Worm (Caenorhabditis elegans) whole organism, L2 larva: ENCODE measurements around the gene C30G12.2.

Experiments
- R02D3.7 ChIP-seq: fragments of 150-350 bp; optimal IDR thresholded peaks from 2 replicates; lab custom pipeline; 2014; ENCODE audit warnings: missing biosample characterization, missing genetic modification characterization
- Y55F3AM.14 ChIP-seq: fragments of 200-800 bp; sonication (Bioruptor generic); optimal IDR thresholded peaks from 2 replicates; lab custom pipeline; 2018; ENCODE audit warnings: mild to moderate bottlenecking, missing genetic modification characterization, missing compliant biosample characterization
- ZK546.5 ChIP-seq: sonication (generic microtip); optimal IDR thresholded peaks from 2 replicates; lab custom pipeline; 2017; ENCODE audit warnings: missing biosample characterization, missing genetic modification characterization
- alr-1 ChIP-seq: fragments of 150-350 bp; optimal IDR thresholded peaks from 2 replicates; lab custom pipeline; 2014; ENCODE audit warnings: missing biosample characterization, missing genetic modification characterization
- ama-1 ChIP-seq: fragments of 150-350 bp; optimal IDR thresholded peaks from 2 replicates; lab custom pipeline; 2018; ENCODE audit warnings: inconsistent platforms
- blmp-1 ChIP-seq: sonication (generic microtip); optimal IDR thresholded peaks from 2 replicates; lab custom pipeline; 2017; ENCODE audit warnings: missing genetic modification characterization, mild to moderate bottlenecking, missing compliant biosample characterization, antibody characterized with exemption, moderate library complexity; ENCODE audit not compliant: insufficient read depth
- crh-2 ChIP-seq: sonication (generic microtip); optimal IDR thresholded peaks from 2 replicates; lab custom pipeline; 2017; ENCODE audit warnings: missing biosample characterization, missing genetic modification characterization
- dmd-4 ChIP-seq: sonication (generic microtip); optimal IDR thresholded peaks from 2 replicates; lab custom pipeline; 2017; ENCODE audit warnings: missing biosample characterization, missing genetic modification characterization
- egl-27 ChIP-seq: sonication (generic microtip); optimal IDR thresholded peaks from 3 replicates; lab custom pipeline; 2017; ENCODE audit warnings: missing biosample characterization, missing genetic modification reagents, missing genetic modification characterization
- elt-1 ChIP-seq: fragments of 150-350 bp; optimal IDR thresholded peaks from 2 replicates; lab custom pipeline; 2014; ENCODE audit warnings: missing biosample characterization, missing genetic modification characterization
- fos-1 ChIP-seq: fragments of 150-350 bp; optimal IDR thresholded peaks from 2 replicates; lab custom pipeline; 2014; ENCODE audit warnings: missing biosample characterization, missing genetic modification characterization
- gmeb-1 ChIP-seq: fragments of 150-350 bp; optimal IDR thresholded peaks from 2 replicates; lab custom pipeline; 2014; ENCODE audit warnings: missing biosample characterization, missing genetic modification characterization
- lin-11 ChIP-seq: fragments of 150-350 bp; sonication (generic microtip); optimal IDR thresholded peaks from 2 replicates; lab custom pipeline; 2014; ENCODE audit warnings: missing biosample characterization, missing genetic modification characterization, inconsistent platforms, mixed read lengths
- lin-13 ChIP-seq: fragments of 150-350 bp; optimal IDR thresholded peaks from 2 replicates; lab custom pipeline; 2014; ENCODE audit warnings: missing biosample characterization, missing genetic modification reagents, missing genetic modification characterization
- lin-39 ChIP-seq: fragments of 150-350 bp; optimal IDR thresholded peaks from 2 replicates; lab custom pipeline; 2014; ENCODE audit warnings: missing biosample characterization, missing genetic modification reagents, missing genetic modification characterization
- lsy-2 ChIP-seq, 2 experiments: fragments of 150-350 bp in 1 of 2; sonication (generic microtip) in 1 of 2; optimal IDR thresholded peaks; 2 replicates each; lab custom pipeline; 2014 to 2017; ENCODE audit warnings: missing biosample characterization in 2 of 2, missing genetic modification characterization in 2 of 2
- mab-5 ChIP-seq: fragments of 150-350 bp; optimal IDR thresholded peaks from 2 replicates; lab custom pipeline; 2014; ENCODE audit warnings: missing biosample characterization, missing genetic modification characterization
- mdl-1 ChIP-seq, 2 experiments: fragments of 150-350 bp in 1 of 2; sonication (generic microtip) in 1 of 2; optimal IDR thresholded peaks; 2 replicates each; lab custom pipeline; 2017; ENCODE audit warnings: missing biosample characterization in 2 of 2, missing genetic modification characterization in 2 of 2
- nhr-10 ChIP-seq: sonication (generic microtip); optimal IDR thresholded peaks from 2 replicates; lab custom pipeline; 2017; ENCODE audit warnings: missing biosample characterization, missing genetic modification characterization
- nhr-12 ChIP-seq: fragments of 150-350 bp; optimal IDR thresholded peaks from 2 replicates; lab custom pipeline; 2014; ENCODE audit warnings: missing biosample characterization, missing genetic modification characterization
- nhr-129 ChIP-seq: fragments of 150-350 bp; optimal IDR thresholded peaks from 2 replicates; lab custom pipeline; 2014; ENCODE audit warnings: missing biosample characterization, missing genetic modification characterization
- nhr-21 ChIP-seq: fragments of 150-350 bp; optimal IDR thresholded peaks from 2 replicates; lab custom pipeline; 2014; ENCODE audit warnings: missing biosample characterization, missing genetic modification characterization
- nhr-23 ChIP-seq: fragments of 150-350 bp; optimal IDR thresholded peaks from 2 replicates; lab custom pipeline; 2014; ENCODE audit warnings: missing biosample characterization, missing genetic modification reagents, missing genetic modification characterization
- nhr-237 ChIP-seq: fragments of 150-350 bp; optimal IDR thresholded peaks from 2 replicates; lab custom pipeline; 2014; ENCODE audit warnings: missing biosample characterization, missing genetic modification characterization
- nhr-25 ChIP-seq: fragments of 150-350 bp; sonication (generic microtip); optimal IDR thresholded peaks from 3 replicates; lab custom pipeline; 2014; ENCODE audit warnings: missing biosample characterization, missing genetic modification characterization
- nhr-77 ChIP-seq: fragments of 150-350 bp; optimal IDR thresholded peaks from 2 replicates; lab custom pipeline; 2014; ENCODE audit warnings: missing biosample characterization, missing genetic modification characterization
- skn-1 ChIP-seq: sonication (generic microtip); optimal IDR thresholded peaks from 2 replicates; lab custom pipeline; 2017; ENCODE audit warnings: missing biosample characterization, missing genetic modification characterization
- sma-3 ChIP-seq: sonication (generic microtip); optimal IDR thresholded peaks from 2 replicates; lab custom pipeline; 2016; ENCODE audit warnings: missing genetic modification reagents, missing genetic modification characterization, missing compliant biosample characterization
- sma-9 ChIP-seq, 2 experiments: fragments of 150-350 bp in 1 of 2; sonication (generic microtip) in 1 of 2; optimal IDR thresholded peaks; 2 replicates each; lab custom pipeline; 2014 to 2016; ENCODE audit warnings: missing genetic modification characterization in 2 of 2, mild to moderate bottlenecking in 1 of 2, missing biosample characterization in 1 of 2, missing compliant biosample characterization in 1 of 2, missing genetic modification reagents in 1 of 2, moderate library complexity in 1 of 2
- snpc-4 ChIP-seq: fragments of 150-350 bp; optimal IDR thresholded peaks from 2 replicates; lab custom pipeline; 2014; ENCODE audit warnings: missing biosample characterization, missing genetic modification characterization
- unc-39 ChIP-seq: fragments of 150-350 bp; optimal IDR thresholded peaks from 2 replicates; lab custom pipeline; 2014; ENCODE audit warnings: missing biosample characterization, missing genetic modification characterization
- unc-55 ChIP-seq: fragments of 150-350 bp; sonication (generic microtip); optimal IDR thresholded peaks from 3 replicates; lab custom pipeline; 2014; ENCODE audit warnings: missing biosample characterization, missing genetic modification reagents, missing genetic modification characterization
- unc-62 ChIP-seq: fragments of 150-350 bp; optimal IDR thresholded peaks from 2 replicates; lab custom pipeline; 2014; ENCODE audit warnings: missing biosample characterization, missing genetic modification reagents, missing genetic modification characterization
- ztf-1 ChIP-seq: fragments of 200-800 bp; sonication (Bioruptor generic); conservative IDR thresholded peaks from 2 replicates; pipeline ENCODE4 v1.3.6; 2022; ENCODE audit warnings: missing genetic modification characterization, missing compliant biosample characterization
- ztf-11 ChIP-seq: sonication (generic microtip); optimal IDR thresholded peaks from 2 replicates; lab custom pipeline; 2017; ENCODE audit warnings: missing biosample characterization, missing genetic modification characterization
- ztf-4 ChIP-seq: fragments of 150-350 bp; optimal IDR thresholded peaks from 2 replicates; lab custom pipeline; 2014; ENCODE audit warnings: missing biosample characterization, missing genetic modification characterization

Gene C30G12.2

DNA sequence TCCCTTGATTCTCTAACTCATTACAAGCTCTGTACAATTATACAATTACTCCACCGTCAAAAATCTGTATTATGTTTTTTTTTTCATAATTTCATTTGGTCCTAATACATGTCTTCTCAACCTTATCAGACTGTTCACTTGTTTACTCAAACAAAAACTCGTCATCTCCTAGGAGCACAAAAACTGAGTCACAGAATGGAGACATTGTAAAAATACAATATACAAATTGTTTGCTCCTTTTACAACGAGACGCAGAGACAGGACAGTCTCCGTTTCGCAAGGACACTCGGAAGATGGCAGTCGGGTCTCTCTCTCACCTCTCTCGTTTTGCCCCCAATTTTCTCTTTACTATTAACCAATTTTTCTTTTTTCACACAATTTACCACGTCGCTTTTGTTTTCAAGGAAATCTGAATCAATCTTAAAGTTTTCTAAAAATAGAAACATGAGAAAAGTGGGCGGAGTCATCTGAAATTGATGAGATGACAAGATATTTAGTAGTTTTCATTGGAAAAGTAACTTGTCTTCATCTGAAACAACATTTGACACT, 34.5 kb upstream of the C30G12.2 start, which contains the start of gene F32A5.8 (continued):
- TF ChIP-seq nhr-12 (tag; lab: Kevin White, UChicago) (no peak), ztf-11 (tag; lab: Kevin White, UChicago) (no peak), skn-1 (tag; lab: Kevin White, UChicago) (no peak), nhr-23 (no peak), lin-39 (tag; lab: Kevin White, UChicago) (no peak), R02D3.7 (tag; lab: Kevin White, UChicago) (no peak), gmeb-1 (peak; percentile 17), nhr-237 (tag; lab: Kevin White, UChicago) (no peak), unc-39 (tag; lab: Kevin White, UChicago) (no peak), nhr-77 (tag; lab: Kevin White, UChicago) (no peak), crh-2 (tag; lab: Kevin White, UChicago) (peak; percentile 7), snpc-4 (tag; lab: Kevin White, UChicago) (no peak), mab-5 (no peak), sma-9 (GFP tag; optimal IDR thresholded peaks at IDR 0.05; lab: Kevin White, UChicago) (peak; percentile 21), sma-9 (tag; optimal IDR thresholded peaks at IDR 0.05; lab: Kevin White, UChicago) (no peak), lin-13 (GFP tag; lab: Kevin White, UChicago) (no peak), unc-62 (no peak), alr-1 (tag; lab: Kevin White, UChicago) (no peak), Y55F3AM.14 (no peak), ztf-4 (tag; lab: Kevin White, UChicago) (no peak), dmd-4 (tag; lab: Kevin White, UChicago) (no peak), lin-11 (tag; lab: Kevin White, UChicago) (no peak), nhr-10 (tag; lab: Kevin White, UChicago) (no peak), elt-1 (no peak)

DNA sequence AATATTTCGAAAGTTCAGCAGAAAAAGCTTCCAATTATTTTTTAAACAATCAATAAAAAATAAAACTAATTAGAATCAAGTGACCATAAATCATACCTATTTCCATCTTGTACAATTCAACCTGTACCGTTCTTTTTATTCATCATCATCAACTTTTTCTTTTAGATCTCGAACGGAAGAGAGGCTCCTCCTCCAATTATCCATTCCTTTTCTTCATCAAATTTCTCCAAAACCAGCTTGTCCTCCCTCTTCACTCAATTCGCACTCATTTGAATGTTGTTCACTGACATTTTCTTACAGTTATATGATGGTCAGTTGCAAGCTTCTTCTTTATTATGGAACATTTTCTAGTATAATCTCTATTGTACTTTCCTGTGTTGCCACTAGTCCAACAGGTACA, 28.4 kb upstream of the C30G12.2 start, which contains the start of gene C30G12.4:
Gene C30G12.4 (plus strand): TSS at position 301 of the 400 bp plus-strand sequence.
- TF ChIP-seq ztf-4 (tag; lab: Kevin White, UChicago) = no peak

DNA sequence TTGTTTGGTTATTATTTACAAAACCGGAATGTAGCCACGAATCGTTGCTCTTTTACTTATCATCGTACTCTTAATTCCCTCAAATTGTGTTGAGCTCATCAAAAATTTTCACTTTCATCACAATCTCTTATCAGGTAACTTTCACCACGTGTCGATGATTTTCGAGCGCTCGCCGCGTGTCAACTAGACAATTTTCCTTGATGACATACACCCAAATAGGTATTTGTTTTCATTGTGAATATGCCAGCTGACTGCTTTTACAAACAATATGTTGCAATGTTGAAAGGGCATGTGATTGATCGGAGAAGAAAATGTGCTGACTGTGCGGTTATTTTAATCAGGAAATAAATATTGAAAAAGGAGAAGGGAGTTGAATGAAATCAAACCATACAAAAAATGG, 25.6 kb upstream of the C30G12.2 start:
- TF ChIP-seq sma-3 (GFP tag; lab: Kevin White, UChicago) = peak; percentile 12
- TF ChIP-seq gmeb-1 = peak; percentile 42
- TF ChIP-seq crh-2 (tag; lab: Kevin White, UChicago) = peak; percentile 74
- TF ChIP-seq ama-1 (lab: Kevin White, UChicago) = no peak
- no peak for TF ChIP-seq nhr-77 (tag; lab: Kevin White, UChicago)
- no peak for TF ChIP-seq lsy-2 (tag; optimal IDR thresholded peaks at IDR 0.05; lab: Kevin White, UChicago)
- TF ChIP-seq sma-9 (GFP tag; optimal IDR thresholded peaks at IDR 0.05; lab: Kevin White, UChicago) = peak; percentile 79
- no peak for TF ChIP-seq sma-9 (tag; optimal IDR thresholded peaks at IDR 0.05; lab: Kevin White, UChicago)
- peak in 1 of 2 experiments; percentile 37 for TF ChIP-seq mdl-1 (tag; optimal IDR thresholded peaks at IDR 0.05; lab: Kevin White, UChicago)
- peak; percentile 47 for TF ChIP-seq blmp-1 (tag; lab: Kevin White, UChicago)
- TF ChIP-seq fos-1 (tag; lab: Kevin White, UChicago) = peak; percentile 62

DNA sequence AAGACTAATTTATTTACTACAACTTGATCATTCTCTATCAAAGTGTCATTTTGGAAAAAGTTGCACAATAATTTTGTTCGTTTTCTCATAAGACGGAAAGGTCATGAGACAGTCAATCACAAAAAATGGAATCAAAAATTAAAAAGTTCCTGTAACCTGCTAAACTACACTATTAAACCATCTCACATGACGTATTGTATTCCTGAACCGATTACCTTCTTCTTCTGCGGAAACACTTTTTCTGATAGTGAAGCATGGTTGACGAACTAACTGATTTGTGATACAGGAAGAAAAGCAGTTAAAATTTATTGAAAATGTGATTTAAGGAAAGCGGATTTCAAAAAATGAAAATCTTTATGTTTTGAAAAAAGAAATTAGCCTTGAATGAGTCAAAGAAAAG, 20.4 kb upstream of the C30G12.2 start:
- no peak for TF ChIP-seq ZK546.5
- TF ChIP-seq nhr-23 = no peak
- peak; percentile 22 for TF ChIP-seq fos-1 (tag; lab: Kevin White, UChicago)
- TF ChIP-seq nhr-129 = no peak
- no peak for TF ChIP-seq sma-9 (GFP tag; optimal IDR thresholded peaks at IDR 0.05; lab: Kevin White, UChicago)
- no peak for TF ChIP-seq sma-9 (tag; optimal IDR thresholded peaks at IDR 0.05; lab: Kevin White, UChicago)

DNA sequence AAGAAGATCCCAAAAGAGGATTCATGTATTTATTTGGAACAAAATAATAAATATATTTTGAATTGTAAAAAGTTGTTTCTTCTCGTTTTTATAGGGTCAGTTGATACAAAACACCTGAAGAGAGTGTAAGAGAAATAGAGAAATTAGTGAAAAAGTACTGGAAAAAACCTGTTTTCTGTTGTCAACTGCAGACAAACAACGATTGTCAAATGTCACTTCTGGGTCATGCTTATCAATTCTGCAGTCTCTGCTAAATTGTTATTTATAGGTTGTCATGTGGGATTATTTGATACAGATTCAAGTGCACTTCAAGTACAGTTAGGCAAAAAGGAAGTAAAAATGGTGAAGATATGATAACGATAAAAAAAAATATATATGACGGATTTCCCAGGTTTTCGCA, 17.7 kb upstream of the C30G12.2 start:
- no peak for TF ChIP-seq unc-55 (GFP tag; lab: Kevin White, UChicago)
- TF ChIP-seq nhr-21 (tag; lab: Kevin White, UChicago) = peak; percentile 68
- peak; percentile 17 for TF ChIP-seq fos-1 (tag; lab: Kevin White, UChicago)
- peak; percentile 74 for TF ChIP-seq nhr-25 (tag; lab: Kevin White, UChicago)
- TF ChIP-seq blmp-1 (tag; lab: Kevin White, UChicago) = peak; percentile 3
- no peak for TF ChIP-seq ztf-1 (GFP tag; lab: Robert Waterston, UW)
- TF ChIP-seq unc-62 = no peak
- TF ChIP-seq mdl-1 (tag; optimal IDR thresholded peaks at IDR 0.05; lab: Kevin White, UChicago) = peak in 1 of 2 experiments; percentile 6
- TF ChIP-seq egl-27 = peak; percentile 8
- TF ChIP-seq sma-3 (GFP tag; lab: Kevin White, UChicago) = peak; percentile 62
- peak; percentile 49 for TF ChIP-seq sma-9 (GFP tag; optimal IDR thresholded peaks at IDR 0.05; lab: Kevin White, UChicago)
- TF ChIP-seq sma-9 (tag; optimal IDR thresholded peaks at IDR 0.05; lab: Kevin White, UChicago) = no peak
- no peak for TF ChIP-seq nhr-12 (tag; lab: Kevin White, UChicago)
